Fruit fly (Drosophila melanogaster): ENCODE measurements around the gene CG32638.

The CG32638 gene

dm6 chrX:13159481-13159880 lies 30.9 kb upstream of the CG32638 start, which contains the start of the genes Bap60 and CG12096 (continued):
- peak; percentile 27 for TF ChIP-seq gcm (GFP tag; optimal IDR thresholded peaks at IDR 0.05)
- 0 out of 2 replicates have a peak, but pooled peaks have one; percentile 8 for TF ChIP-seq Gsc (GFP tag; IDR thresholded peaks at IDR 0.05)
- peak; percentile 37 for TF ChIP-seq zen (tag; optimal IDR thresholded peaks at IDR 0.05)
- TF ChIP-seq gro (GFP tag; optimal IDR thresholded peaks at IDR 0.05) = peak; percentile 86
- TF ChIP-seq vnd (GFP tag; IDR thresholded peaks at IDR 0.05; ENCODE audit: partially characterized antibody) = peak; percentile 95
- peak; percentile 90 for TF ChIP-seq CHES-1-like (GFP tag; optimal IDR thresholded peaks at IDR 0.05)
- no peak for TF ChIP-seq CG15073 (GFP tag; optimal IDR thresholded peaks at IDR 0.05)
- TF ChIP-seq CG18764 (GFP tag; optimal IDR thresholded peaks at IDR 0.05) = peak; percentile 46
- no peak for TF ChIP-seq CG31388 (GFP tag; optimal IDR thresholded peaks at IDR 0.05)
- TF ChIP-seq CG14014 (GFP tag; IDR thresholded peaks at IDR 0.05) = peak; percentile 56; the same call in 1 of the 2 replicates
- TF ChIP-seq CG18476 (GFP tag; optimal IDR thresholded peaks at IDR 0.05) = peak; percentile 34
- peak; percentile 40; the same call in 2 of the 3 replicates for TF ChIP-seq CG7357 (GFP tag; IDR thresholded peaks at IDR 0.05)
- TF ChIP-seq croc (GFP tag; conservative IDR thresholded peaks at IDR 0.05) = peak; percentile 45; the same call in 2 of the 3 replicates
- peak; percentile 51; the same call in 1 of the 2 replicates for TF ChIP-seq CG14441 (GFP tag; IDR thresholded peaks at IDR 0.05)
- peak; percentile 35; the same call in 1 of the 2 replicates for TF ChIP-seq CG17328 (GFP tag; IDR thresholded peaks at IDR 0.05)
- TF ChIP-seq HmgD (GFP tag; optimal IDR thresholded peaks at IDR 0.05) = peak; percentile 84
- peak; percentile 98 for TF ChIP-seq Sry-δ (GFP tag; optimal IDR thresholded peaks at IDR 0.05)
- peak; percentile 30 for TF ChIP-seq BtbVII (GFP tag; optimal IDR thresholded peaks at IDR 0.05)
- 0 out of 2 replicates have a peak, but pooled peaks have one; percentile 16 for TF ChIP-seq CG32772 (GFP tag; IDR thresholded peaks at IDR 0.05)
- peak; percentile 88 for TF ChIP-seq HmgZ (tag; optimal IDR thresholded peaks at IDR 0.05)
- TF ChIP-seq sna (GFP tag; IDR thresholded peaks at IDR 0.05; ENCODE audit: partially characterized antibody) = peak; percentile 95
- peak; percentile 49 for TF ChIP-seq NFAT (GFP tag; IDR thresholded peaks at IDR 0.05)
- TF ChIP-seq NK7.1 (GFP tag; optimal IDR thresholded peaks at IDR 0.05) = peak; percentile 55
- TF ChIP-seq Antp (GFP tag; optimal IDR thresholded peaks at IDR 0.05) = peak; percentile 73
- TF ChIP-seq dimm (GFP tag; IDR thresholded peaks at IDR 0.05) = no peak
- TF ChIP-seq btn (GFP tag; optimal IDR thresholded peaks at IDR 0.05) = peak; percentile 34
- peak; percentile 76 for TF ChIP-seq CG15601 (tag; optimal IDR thresholded peaks at IDR 0.05)
- TF ChIP-seq fd102C (GFP tag; optimal IDR thresholded peaks at IDR 0.05) = no peak
- peak; percentile 97 for TF ChIP-seq Dll (GFP tag; IDR thresholded peaks at IDR 0.05; ENCODE audit: partially characterized antibody)
- TF ChIP-seq stc (GFP tag; IDR thresholded peaks at IDR 0.05) = no peak
- no peak for TF ChIP-seq CG18599 (GFP tag; optimal IDR thresholded peaks at IDR 0.05)
- TF ChIP-seq ara (GFP tag; IDR thresholded peaks at IDR 0.05) = peak; percentile 26; the same call in 1 of the 2 replicates
- no peak for TF ChIP-seq Ravus (GFP tag; IDR thresholded peaks at IDR 0.05)
- TF ChIP-seq Dbx (GFP tag; IDR thresholded peaks at IDR 0.05) = peak; percentile 83
- TF ChIP-seq CG8924 (tag; optimal IDR thresholded peaks at IDR 0.05) = peak; percentile 80
- peak; percentile 20 for TF ChIP-seq CG6683 (GFP tag; optimal IDR thresholded peaks at IDR 0.05)
- no peak for TF ChIP-seq CG6654 (GFP tag; optimal IDR thresholded peaks at IDR 0.05)
- TF ChIP-seq CG9215 (GFP tag; IDR thresholded peaks at IDR 0.05) = peak; percentile 80
- no peak for TF ChIP-seq C15 (GFP tag; IDR thresholded peaks at IDR 0.05)
- peak; percentile 65 for TF ChIP-seq CG4820 (GFP tag; optimal IDR thresholded peaks at IDR 0.05)
- no peak for TF ChIP-seq lbe (GFP tag; optimal IDR thresholded peaks at IDR 0.05)
- TF ChIP-seq CG2875 (GFP tag; optimal IDR thresholded peaks at IDR 0.05) = no peak
- TF ChIP-seq BEAF-32 (GFP tag; optimal IDR thresholded peaks at IDR 0.05) = peak; percentile 97
- TF ChIP-seq CG10565 (GFP tag; optimal IDR thresholded peaks at IDR 0.05) = no peak
- peak; percentile 86 for TF ChIP-seq dm (GFP tag; optimal IDR thresholded peaks at IDR 0.05)
- TF ChIP-seq fd96Cb (tag; optimal IDR thresholded peaks at IDR 0.05) = peak; percentile 56
- peak; percentile 90 for TF ChIP-seq CoRest (tag; optimal IDR thresholded peaks at IDR 0.05)
- peak; percentile 46 for TF ChIP-seq CG2202 (tag; optimal IDR thresholded peaks at IDR 0.05)
- TF ChIP-seq bcd (GFP tag; optimal IDR thresholded peaks at IDR 0.05) = peak; percentile 70
- TF ChIP-seq CG8388 (GFP tag; optimal IDR thresholded peaks at IDR 0.05) = peak; percentile 58
- TF ChIP-seq CG11398 (GFP tag; optimal IDR thresholded peaks at IDR 0.05) = peak; percentile 27
